Fruit fly (Drosophila melanogaster): ENCODE results near the gene CG2540.
A peak's percentile ranks its signal among the peaks of the same experiment; 100 is the strongest.

dm6 chrX:12672317-12673172 lies 42.9 kb downstream of the CG2540 start:
- TF ChIP-seq rn (GFP tag; IDR thresholded peaks at IDR 0.05), result no peak
- no peak for TF ChIP-seq D1 (tag; optimal IDR thresholded peaks at IDR 0.05)
- peak; percentile 44; the same call in 1 of the 2 replicates for TF ChIP-seq Ets98B (GFP tag; IDR thresholded peaks at IDR 0.05)
- TF ChIP-seq CG8159 (tag; optimal IDR thresholded peaks at IDR 0.05), result peak; percentile 55
- peak; percentile 52 for TF ChIP-seq CG4496 (GFP tag; IDR thresholded peaks at IDR 0.05)
- TF ChIP-seq CG14655 (GFP tag; optimal IDR thresholded peaks at IDR 0.05), result peak; percentile 12
- peak; percentile 78 for TF ChIP-seq CG13204 (GFP tag; optimal IDR thresholded peaks at IDR 0.05)
- peak; percentile 59 for TF ChIP-seq CG34367 (tag; optimal IDR thresholded peaks at IDR 0.05)
- TF ChIP-seq CG17806 (tag; optimal IDR thresholded peaks at IDR 0.05), result peak; percentile 43

Data from whole organism, pupa.